Fruit fly (Drosophila melanogaster): ENCODE results near the gene CG9663.

The CG9663 gene

DNA sequence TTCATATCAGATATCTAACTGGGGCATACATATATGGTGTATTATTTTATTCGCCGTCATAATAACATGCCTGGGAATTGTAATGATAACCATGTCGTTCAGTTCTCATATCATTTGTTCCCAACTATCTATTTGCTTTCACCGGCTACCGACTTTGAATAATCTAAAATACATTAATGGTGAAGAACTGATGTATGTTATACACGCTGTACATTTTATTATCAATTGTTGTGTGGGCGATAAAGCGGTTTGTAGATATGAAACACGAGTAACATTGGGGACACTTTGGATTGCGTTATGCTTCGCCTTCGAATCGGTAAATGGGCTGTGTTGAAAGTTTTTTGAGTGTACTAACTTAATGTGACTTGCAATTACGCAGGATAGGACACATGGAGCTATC lies 3.8 kb downstream of the CG9663 start:
- TF ChIP-seq EcR (GFP tag; optimal IDR thresholded peaks at IDR 0.05) (no peak), pan (optimal IDR thresholded peaks at IDR 0.05) (no peak), CG8478 (optimal IDR thresholded peaks at IDR 0.05) (no peak), psq (optimal IDR thresholded peaks at IDR 0.05) (no peak), Dll (optimal IDR thresholded peaks at IDR 0.05) (no peak), usp (GFP tag; optimal IDR thresholded peaks at IDR 0.05) (no peak)

DNA sequence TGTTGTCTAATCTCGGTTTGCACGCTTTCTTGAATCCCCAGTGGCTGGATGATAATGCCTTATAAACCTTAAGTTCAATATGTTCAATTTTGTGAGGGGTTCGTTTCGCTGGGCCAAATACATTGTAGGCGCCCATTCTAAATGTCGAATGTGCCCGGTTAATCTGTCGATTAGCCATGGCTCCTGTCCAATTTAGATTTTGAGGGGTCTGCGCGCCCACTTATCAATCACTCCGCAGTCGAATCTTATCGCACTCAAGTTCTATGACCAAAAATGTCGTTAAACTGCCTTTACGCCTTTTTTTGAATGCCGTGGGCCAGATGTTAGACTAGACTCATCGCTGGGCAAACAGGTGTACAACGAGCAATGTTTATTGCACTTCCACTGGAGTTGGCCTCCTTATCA lies 4.9 kb downstream of the CG9663 start:
- TF ChIP-seq pan (optimal IDR thresholded peaks at IDR 0.05) (no peak), Dll (optimal IDR thresholded peaks at IDR 0.05) (no peak), psq (optimal IDR thresholded peaks at IDR 0.05) (no peak), EcR (GFP tag; optimal IDR thresholded peaks at IDR 0.05) (no peak), CG8478 (optimal IDR thresholded peaks at IDR 0.05) (no peak), usp (GFP tag; optimal IDR thresholded peaks at IDR 0.05) (no peak)

DNA sequence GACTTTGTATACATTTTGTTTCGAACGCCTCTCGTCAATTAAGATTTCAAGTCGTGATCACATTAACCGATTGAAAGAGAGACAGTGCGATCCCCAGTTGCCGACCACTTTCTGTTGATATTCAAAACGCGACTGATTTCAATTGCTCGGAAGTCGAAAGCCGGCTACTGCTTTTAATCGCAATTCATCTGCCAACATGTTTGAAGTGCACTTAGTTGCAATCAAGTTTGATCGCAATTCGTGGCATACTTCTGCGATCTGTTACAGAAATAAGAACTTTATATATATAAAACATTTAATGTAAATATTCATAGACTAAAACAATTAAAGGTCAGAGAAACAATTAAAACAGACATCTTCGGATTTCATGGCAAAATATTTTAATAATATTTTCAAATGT lies 8.4 kb downstream of the CG9663 start, which contains the start of gene CG9664:
TSS of gene CG9664 (minus strand) at position 135 of the 400 bp plus-strand sequence.
- no peak for TF ChIP-seq Dll (optimal IDR thresholded peaks at IDR 0.05)
- TF ChIP-seq pan (optimal IDR thresholded peaks at IDR 0.05) = no peak
- TF ChIP-seq usp (GFP tag; optimal IDR thresholded peaks at IDR 0.05) = no peak
- TF ChIP-seq EcR (GFP tag; optimal IDR thresholded peaks at IDR 0.05) = no peak
- no peak for TF ChIP-seq psq (optimal IDR thresholded peaks at IDR 0.05)
- TF ChIP-seq CG8478 (optimal IDR thresholded peaks at IDR 0.05) = no peak

DNA sequence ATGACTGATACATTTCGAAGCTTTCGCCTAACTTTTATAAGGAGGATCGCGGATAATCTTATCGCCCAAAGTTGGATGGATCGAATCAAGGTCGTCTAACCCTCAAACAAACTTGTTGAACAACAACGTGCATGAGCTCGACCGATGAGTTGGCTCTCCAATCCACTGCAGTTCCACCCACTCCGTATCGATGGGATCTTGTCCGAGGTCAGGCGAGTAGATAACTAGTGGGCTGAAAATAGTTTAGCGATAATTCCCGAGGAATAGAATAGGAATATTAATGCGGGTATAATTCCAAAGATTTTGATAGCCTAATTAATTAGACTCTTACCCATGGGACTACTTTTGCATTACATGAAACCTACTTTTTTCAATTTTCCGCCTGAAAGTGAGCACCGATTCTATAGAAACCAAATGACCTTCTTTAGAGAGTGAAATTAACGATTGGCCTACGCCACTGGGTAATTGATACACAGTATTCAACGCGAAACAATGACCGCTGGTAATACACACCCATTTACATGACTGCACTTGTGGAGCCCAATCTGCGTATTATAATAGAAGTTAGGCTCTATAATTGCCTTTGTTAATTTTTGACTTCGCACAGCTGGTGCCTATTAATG lies 9.1 kb downstream of the CG9663 start:
- TF ChIP-seq usp (GFP tag; optimal IDR thresholded peaks at IDR 0.05) (no peak), Dll (optimal IDR thresholded peaks at IDR 0.05) (no peak), CG8478 (optimal IDR thresholded peaks at IDR 0.05) (no peak), pan (optimal IDR thresholded peaks at IDR 0.05) (no peak), EcR (GFP tag; optimal IDR thresholded peaks at IDR 0.05) (no peak), psq (optimal IDR thresholded peaks at IDR 0.05) (no peak)

DNA sequence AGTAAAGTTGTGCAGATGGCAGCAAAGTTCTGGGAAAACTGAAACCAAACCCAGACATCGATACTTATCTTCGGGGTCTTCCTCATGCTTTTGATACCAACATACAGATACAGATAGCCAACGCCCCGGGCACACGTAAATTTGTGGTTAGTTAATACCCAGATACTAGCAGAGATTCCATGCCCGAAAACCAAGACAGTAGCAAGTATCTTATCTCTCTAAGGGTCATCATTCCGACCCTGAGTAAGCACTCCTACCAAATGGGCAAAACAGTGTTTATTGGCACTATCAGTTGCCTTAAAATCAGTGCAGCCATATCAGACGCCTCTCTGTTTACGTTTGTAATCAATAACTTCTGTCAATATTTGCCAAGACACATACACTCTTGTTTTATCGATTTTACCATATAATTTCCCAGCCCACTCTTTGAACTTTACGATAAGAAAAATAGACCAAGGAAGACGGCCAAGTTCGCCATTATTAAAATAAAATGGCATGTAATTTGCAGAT lies 22.4 kb downstream of the CG9663 start, which contains the start of gene OtopLb:
TSS of gene OtopLb (minus strand) at position 51 of the 510 bp plus-strand sequence.
- TF ChIP-seq CG8478 (optimal IDR thresholded peaks at IDR 0.05) (no peak), EcR (GFP tag; optimal IDR thresholded peaks at IDR 0.05) (no peak), Dll (optimal IDR thresholded peaks at IDR 0.05) (no peak), psq (optimal IDR thresholded peaks at IDR 0.05) (no peak), usp (GFP tag; optimal IDR thresholded peaks at IDR 0.05) (no peak), pan (optimal IDR thresholded peaks at IDR 0.05) (no peak)

DNA sequence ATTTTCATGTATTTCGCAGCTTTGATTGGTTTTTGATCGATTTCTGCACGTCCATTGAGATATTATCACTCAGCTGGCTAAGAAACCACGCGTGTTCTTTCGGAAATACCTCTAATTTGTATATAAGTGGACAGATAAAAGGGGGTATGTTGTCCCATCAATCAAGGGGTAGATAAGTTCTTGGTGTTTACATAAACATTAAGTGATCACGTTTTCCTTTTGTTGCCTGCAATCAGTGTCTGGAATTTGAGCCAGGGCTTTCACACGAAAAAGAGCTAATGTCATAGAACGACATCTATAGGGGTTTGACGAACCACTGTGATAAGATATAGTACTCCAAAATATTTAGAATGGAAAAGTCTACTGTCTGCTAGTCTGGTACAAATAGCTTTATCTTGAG lies 24.1 kb downstream of the CG9663 start:
- TF ChIP-seq usp (GFP tag; optimal IDR thresholded peaks at IDR 0.05) (no peak), CG8478 (optimal IDR thresholded peaks at IDR 0.05) (no peak), pan (optimal IDR thresholded peaks at IDR 0.05) (no peak), EcR (GFP tag; optimal IDR thresholded peaks at IDR 0.05) (no peak), Dll (optimal IDR thresholded peaks at IDR 0.05) (no peak), psq (optimal IDR thresholded peaks at IDR 0.05) (no peak)

DNA sequence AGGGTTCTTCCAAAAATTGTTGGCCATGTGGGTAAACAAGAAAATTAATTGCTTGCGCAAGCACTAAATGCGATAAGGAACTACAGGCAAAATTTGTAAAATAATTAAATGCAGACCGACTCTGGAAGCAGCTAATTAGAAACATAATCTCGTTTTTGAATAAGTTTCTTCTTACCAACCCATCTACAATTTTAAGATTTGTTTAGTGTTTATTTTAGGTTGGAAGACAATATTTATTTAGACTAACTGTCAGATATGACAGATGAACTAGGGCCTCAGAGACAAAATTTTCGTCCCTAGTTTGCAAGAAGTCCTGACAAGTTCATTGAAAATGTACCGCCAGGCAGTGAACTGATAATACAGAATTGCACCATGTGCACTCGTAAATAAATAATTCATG lies 33.8 kb downstream of the CG9663 start, which contains the start of gene CG3347:
TSS of gene CG3347 (plus strand) at position 301 of the 400 bp plus-strand sequence.
- TF ChIP-seq psq (optimal IDR thresholded peaks at IDR 0.05) (no peak), CG8478 (optimal IDR thresholded peaks at IDR 0.05) (no peak), EcR (GFP tag; optimal IDR thresholded peaks at IDR 0.05) (no peak), pan (optimal IDR thresholded peaks at IDR 0.05) (no peak), usp (GFP tag; optimal IDR thresholded peaks at IDR 0.05) (no peak), Dll (optimal IDR thresholded peaks at IDR 0.05) (no peak)

DNA sequence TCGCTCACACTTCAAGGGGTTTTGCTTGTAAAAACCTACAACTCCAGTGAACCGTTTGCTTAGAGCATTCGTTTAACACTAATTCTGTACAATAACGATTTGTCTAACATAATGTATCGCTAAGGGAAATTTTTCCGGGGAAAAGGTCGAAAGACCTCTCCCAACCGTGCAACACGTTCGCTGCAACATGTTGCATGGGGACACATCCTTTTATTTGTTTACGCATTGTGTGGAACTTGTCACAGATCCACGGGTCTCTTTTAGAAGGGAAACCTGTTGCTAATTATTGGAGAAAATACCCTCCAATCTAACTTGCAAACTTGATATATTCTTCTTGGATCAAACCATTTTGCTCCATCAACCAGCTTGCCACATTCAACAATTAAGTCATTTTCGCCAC lies 37.3 kb downstream of the CG9663 start:
- TF ChIP-seq usp (GFP tag; optimal IDR thresholded peaks at IDR 0.05) (no peak), pan (optimal IDR thresholded peaks at IDR 0.05) (no peak), CG8478 (optimal IDR thresholded peaks at IDR 0.05) (no peak), Dll (optimal IDR thresholded peaks at IDR 0.05) (no peak), psq (optimal IDR thresholded peaks at IDR 0.05) (no peak), EcR (GFP tag; optimal IDR thresholded peaks at IDR 0.05) (no peak)

DNA sequence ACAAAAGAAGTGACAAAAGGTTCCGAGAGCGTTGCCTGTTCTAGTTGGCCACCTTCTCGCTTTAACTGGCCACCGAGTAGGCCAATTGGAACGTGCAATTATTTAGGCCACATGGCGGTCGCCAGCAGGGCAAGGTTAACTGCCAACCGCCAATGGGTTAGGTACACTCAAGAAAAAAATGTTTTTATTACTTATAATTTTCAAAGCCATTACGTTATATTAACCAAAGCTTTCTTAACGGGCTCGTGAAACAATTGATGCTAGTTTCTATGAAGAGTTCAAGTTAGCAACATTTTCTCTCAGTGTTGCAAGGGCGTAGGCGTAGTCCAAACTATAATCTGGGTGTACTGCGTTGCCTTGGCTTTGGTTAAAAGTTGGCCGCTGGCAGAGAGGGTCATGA lies 56.9 kb downstream of the CG9663 start:
- TF ChIP-seq usp (GFP tag; optimal IDR thresholded peaks at IDR 0.05) (no peak), psq (optimal IDR thresholded peaks at IDR 0.05) (no peak), pan (optimal IDR thresholded peaks at IDR 0.05) (no peak), CG8478 (optimal IDR thresholded peaks at IDR 0.05) (no peak), EcR (GFP tag; optimal IDR thresholded peaks at IDR 0.05) (no peak), Dll (optimal IDR thresholded peaks at IDR 0.05) (no peak)
